Worm (Caenorhabditis elegans) whole organism, young adult: ENCODE results near the gene lron-2.

Source experiments
- D2030.7 ChIP-seq: fragments of 200-800 bp; sonication (Bioruptor generic); IDR thresholded peaks from 2 replicates; pipeline ENCODE4 v1.3.6; 2022; ENCODE audit warnings: missing genetic modification reagents, missing genetic modification characterization, missing compliant biosample characterization
- ama-1 ChIP-seq, 3 experiments: fragments of 150-350 bp in 1 of 3; sonication (generic microtip) in 2 of 3; optimal IDR thresholded peaks; 2 replicates each; lab custom pipeline; 2014 to 2018; ENCODE audit warnings: missing biosample characterization in 2 of 3, missing genetic modification characterization in 2 of 3, missing genetic modification reagents in 2 of 3
- rcor-1 ChIP-seq: fragments of 200-800 bp; sonication (Bioruptor generic); IDR thresholded peaks from 2 replicates; pipeline ENCODE4 v1.3.6; 2022; ENCODE audit warnings: missing genetic modification reagents, missing genetic modification characterization, missing compliant biosample characterization
- snpc-4 ChIP-seq, 5 experiments: fragments of 150-350 bp in 1 of 5; sonication (generic microtip) in 4 of 5; optimal IDR thresholded peaks; 2 replicates each; lab custom pipeline; 2014 to 2018; ENCODE audit warnings: missing genetic modification characterization in 5 of 5, missing biosample characterization in 3 of 5, antibody characterized with exemption in 2 of 5, mild to moderate bottlenecking in 2 of 5, missing compliant biosample characterization in 2 of 5, missing genotype in 2 of 5, moderate library complexity in 2 of 5, missing genetic modification reagents in 1 of 5
- unc-130 ChIP-seq: sonication (generic microtip); optimal IDR thresholded peaks from 2 replicates; lab custom pipeline; 2016; ENCODE audit warnings: missing genetic modification reagents, missing genetic modification characterization, missing compliant biosample characterization
- unc-62 ChIP-seq: fragments of 150-350 bp; optimal IDR thresholded peaks from 2 replicates; lab custom pipeline; 2014; ENCODE audit warnings: missing biosample characterization, missing genetic modification reagents, missing genetic modification characterization

DNA sequence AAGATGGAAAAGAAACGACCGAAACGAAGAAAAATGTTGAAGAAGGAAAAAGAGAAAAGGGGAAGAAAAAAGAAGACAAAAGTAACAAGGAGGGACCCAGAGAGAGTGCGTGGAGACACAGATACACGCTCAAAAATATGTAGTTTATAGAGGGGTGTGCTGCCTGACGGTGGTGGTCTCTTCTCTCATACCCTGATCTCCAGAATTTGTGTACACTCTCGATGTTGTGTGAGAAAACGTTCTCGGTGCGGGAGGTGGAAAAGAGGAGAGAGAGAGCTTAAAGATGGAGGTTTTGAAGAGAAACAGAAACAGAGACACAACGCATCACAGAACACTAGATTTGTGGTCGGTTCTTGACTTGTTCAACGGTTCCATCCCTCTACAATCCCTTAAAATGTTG is 13.8 kb downstream of the lron-2 start:
- TF ChIP-seq unc-62 (GFP tag; lab: Kevin White, UChicago) (no peak), D2030.7 (GFP tag; lab: Robert Waterston, UW) (no peak), snpc-4 (GFP tag; optimal IDR thresholded peaks at IDR 0.05; lab: Kevin White, UChicago) (peak; percentile 5), snpc-4 (tag; optimal IDR thresholded peaks at IDR 0.05; lab: Kevin White, UChicago) (no peak), ama-1 (optimal IDR thresholded peaks at IDR 0.05; lab: Kevin White, UChicago) (no peak), ama-1 (GFP tag; optimal IDR thresholded peaks at IDR 0.05; lab: Kevin White, UChicago) (no peak), unc-130 (GFP tag; lab: Kevin White, UChicago) (no peak), rcor-1 (GFP tag; lab: Robert Waterston, UW) (no peak)
